Worm (Caenorhabditis elegans) whole organism, L4 larva: ENCODE results near the gene srh-19.

Experiments
- F26F4.8 ChIP-seq: fragments of 200-800 bp; sonication (Bioruptor generic); conservative IDR thresholded peaks from 2 replicates; pipeline ENCODE4 v1.3.6; 2022; ENCODE audit warnings: missing genetic modification characterization, missing compliant biosample characterization
- T26A8.4 ChIP-seq: fragments of 200-800 bp; sonication (Bioruptor generic); IDR thresholded peaks from 2 replicates; pipeline ENCODE4 v1.3.6; 2022; ENCODE audit warnings: missing genetic modification characterization, missing compliant biosample characterization
- Y48G9A.11 ChIP-seq: fragments of 200-800 bp; sonication (Bioruptor generic); IDR thresholded peaks from 2 replicates; pipeline ENCODE4 v1.3.6; 2022; ENCODE audit warnings: missing genetic modification reagents, missing genetic modification characterization, missing compliant biosample characterization
- ZK546.5 ChIP-seq, 2 experiments: sonication (generic microtip); optimal IDR thresholded peaks; 2 replicates each; lab custom pipeline; 2017; ENCODE audit warnings: missing biosample characterization in 2 of 2, missing genetic modification characterization in 2 of 2
- aha-1 ChIP-seq: fragments of 150-350 bp; peaks from one replicate; lab custom pipeline; 2014; ENCODE audit warnings: missing biosample characterization, missing genetic modification characterization
- aly-2 ChIP-seq: sonication (generic microtip); optimal IDR thresholded peaks from 2 replicates; lab custom pipeline; 2018; ENCODE audit warnings: missing biosample characterization, missing genetic modification characterization
- attf-4 ChIP-seq: sonication (generic microtip); optimal IDR thresholded peaks from 3 replicates; lab custom pipeline; 2017; ENCODE audit warnings: missing biosample characterization, missing genetic modification characterization
- ceh-82 ChIP-seq: sonication (generic microtip); optimal IDR thresholded peaks from 2 replicates; lab custom pipeline; 2017; ENCODE audit warnings: missing biosample characterization, missing genetic modification characterization
- cey-2 ChIP-seq: sonication (generic microtip); optimal IDR thresholded peaks from 3 replicates; lab custom pipeline; 2017; ENCODE audit warnings: missing genetic modification characterization, mild to moderate bottlenecking, missing compliant biosample characterization, antibody characterized with exemption, borderline replicate concordance; ENCODE audit not compliant: insufficient read depth
- daf-8 ChIP-seq: fragments of 200-800 bp; sonication (Bioruptor generic); IDR thresholded peaks from 2 replicates; pipeline ENCODE4 v1.3.6; 2022; ENCODE audit warnings: missing genetic modification characterization, missing compliant biosample characterization
- dmd-8 ChIP-seq: fragments of 200-800 bp; sonication (Bioruptor generic); IDR thresholded peaks from 2 replicates; pipeline ENCODE4 v1.3.6; 2022; ENCODE audit warnings: missing genetic modification characterization, missing compliant biosample characterization
- dpl-1 ChIP-seq: fragments of 150-350 bp; optimal IDR thresholded peaks from 2 replicates; lab custom pipeline; 2014; ENCODE audit warnings: missing biosample characterization, missing genetic modification reagents, missing genetic modification characterization
- duxl-1 ChIP-seq: sonication (generic microtip); optimal IDR thresholded peaks from 2 replicates; lab custom pipeline; 2016; ENCODE audit warnings: mild to moderate bottlenecking, missing genetic modification characterization, moderate library complexity, missing compliant biosample characterization; ENCODE audit not compliant: poor library complexity
- egl-43 ChIP-seq: fragments of 200-800 bp; sonication (Bioruptor generic); IDR thresholded peaks from 2 replicates; pipeline ENCODE4 v1.3.6; 2022; ENCODE audit warnings: missing genetic modification reagents, missing genetic modification characterization, missing compliant biosample characterization
- jun-1 ChIP-seq: fragments of 150-350 bp; optimal IDR thresholded peaks from 2 replicates; lab custom pipeline; 2014; ENCODE audit warnings: missing biosample characterization, missing genetic modification reagents, missing genetic modification characterization
- lin-15B ChIP-seq: fragments of 150-350 bp; sonication (generic microtip); optimal IDR thresholded peaks from 3 replicates; lab custom pipeline; 2014; ENCODE audit warnings: missing biosample characterization, missing genetic modification characterization
- lir-3 ChIP-seq: sonication (generic microtip); optimal IDR thresholded peaks from 2 replicates; lab custom pipeline; 2016; ENCODE audit warnings: mild to moderate bottlenecking, missing genetic modification characterization, missing compliant biosample characterization
- madf-5 ChIP-seq, 2 experiments: fragments of 200-800 bp; sonication (Bioruptor generic); IDR thresholded peaks; 2 replicates each; pipeline ENCODE4 v1.3.6; 2022; ENCODE audit warnings: missing compliant biosample characterization in 2 of 2, missing genetic modification characterization in 2 of 2
- madf-9 ChIP-seq: fragments of 200-800 bp; sonication (Bioruptor generic); conservative IDR thresholded peaks from 2 replicates; pipeline ENCODE4 v1.3.6; 2022; ENCODE audit warnings: missing genetic modification reagents, missing genetic modification characterization, missing compliant biosample characterization
- mdt-29 ChIP-seq: fragments of 200-800 bp; sonication (Bioruptor generic); IDR thresholded peaks from 2 replicates; pipeline ENCODE4 v1.3.6; 2022; ENCODE audit warnings: missing genetic modification reagents, missing genetic modification characterization, missing compliant biosample characterization
- mep-1 ChIP-seq: fragments of 150-350 bp; sonication (generic microtip); optimal IDR thresholded peaks from 3 replicates; lab custom pipeline; 2014; ENCODE audit warnings: missing biosample characterization, missing genetic modification characterization
- mes-2 ChIP-seq: sonication (generic microtip); optimal IDR thresholded peaks from 2 replicates; lab custom pipeline; 2016; ENCODE audit warnings: missing genotype, mild to moderate bottlenecking, missing genetic modification characterization, missing compliant biosample characterization; ENCODE audit not compliant: poor library complexity, severe bottlenecking
- mxl-2 ChIP-seq: fragments of 200-800 bp; sonication (Bioruptor generic); conservative IDR thresholded peaks from 2 replicates; pipeline ENCODE4 v1.3.6; 2022; ENCODE audit warnings: missing genetic modification reagents, missing genetic modification characterization, missing compliant biosample characterization
- nhr-11 ChIP-seq: fragments of 150-350 bp; optimal IDR thresholded peaks from 2 replicates; lab custom pipeline; 2014; ENCODE audit warnings: missing biosample characterization, missing genetic modification characterization
- nhr-48 ChIP-seq: sonication (generic microtip); optimal IDR thresholded peaks from 2 replicates; lab custom pipeline; 2016; ENCODE audit warnings: mild to moderate bottlenecking, missing genetic modification characterization, missing compliant biosample characterization
- pha-4 ChIP-seq, 2 experiments: fragments of 150-350 bp in 1 of 2; fragments of 200-800 bp in 1 of 2; sonication (Bioruptor generic) in 1 of 2; IDR thresholded peaks in 1 of 2; optimal IDR thresholded peaks in 1 of 2; 2 replicates each; pipeline versions ENCODE4 v1.3.6 to Lab custom; 2014 to 2022; ENCODE audit warnings: missing genetic modification characterization in 2 of 2, missing genetic modification reagents in 2 of 2, missing biosample characterization in 1 of 2, missing compliant biosample characterization in 1 of 2
- php-3 ChIP-seq: fragments of 200-800 bp; sonication (Bioruptor generic); IDR thresholded peaks from 2 replicates; pipeline ENCODE4 v1.3.6; 2022; ENCODE audit warnings: missing genetic modification reagents, missing genetic modification characterization, missing compliant biosample characterization
- pqm-1 ChIP-seq: sonication (generic microtip); optimal IDR thresholded peaks from 2 replicates; lab custom pipeline; 2017; ENCODE audit warnings: missing biosample characterization, missing genetic modification characterization
- rbr-2 ChIP-seq: sonication (generic microtip); optimal IDR thresholded peaks from 2 replicates; lab custom pipeline; 2016; ENCODE audit warnings: missing genotype, missing genetic modification characterization, missing compliant biosample characterization
- skn-1 ChIP-seq: fragments of 150-350 bp; optimal IDR thresholded peaks from 2 replicates; lab custom pipeline; 2014; ENCODE audit warnings: missing biosample characterization, missing genetic modification characterization
- spr-1 ChIP-seq: sonication (generic microtip); optimal IDR thresholded peaks from 2 replicates; lab custom pipeline; 2016; ENCODE audit warnings: mild to moderate bottlenecking, missing genetic modification characterization, missing compliant biosample characterization
- spr-3 ChIP-seq: fragments of 200-800 bp; sonication (Bioruptor generic); optimal IDR thresholded peaks from 2 replicates; lab custom pipeline; 2018; ENCODE audit warnings: mild to moderate bottlenecking, missing genetic modification characterization, missing compliant biosample characterization
- tag-97 ChIP-seq: fragments of 200-800 bp; sonication (Bioruptor generic); IDR thresholded peaks from 2 replicates; pipeline ENCODE4 v1.3.6; 2022; ENCODE audit warnings: missing genetic modification characterization, missing compliant biosample characterization
- tra-1 ChIP-seq: fragments of 200-800 bp; sonication (Bioruptor generic); IDR thresholded peaks from 2 replicates; pipeline ENCODE4 v1.3.6; 2022; ENCODE audit warnings: missing genetic modification reagents, missing genetic modification characterization, missing compliant biosample characterization
- unc-130 ChIP-seq: sonication (generic microtip); optimal IDR thresholded peaks from 2 replicates; lab custom pipeline; 2016; ENCODE audit warnings: missing genetic modification reagents, missing genetic modification characterization, missing compliant biosample characterization
- unc-62 ChIP-seq, 3 experiments: fragments of 150-350 bp in 1 of 3; sonication (generic microtip); optimal IDR thresholded peaks in 2 of 3; peaks in 1 of 3; 1 replicate in 1 of 3; 2 replicates in 2 of 3; lab custom pipeline; 2014 to 2017; ENCODE audit warnings: missing biosample characterization in 3 of 3, missing genetic modification characterization in 3 of 3, missing genetic modification reagents in 3 of 3, missing genotype in 1 of 3
- zfp-2 ChIP-seq: sonication (generic microtip); optimal IDR thresholded peaks from 2 replicates; lab custom pipeline; 2016; ENCODE audit warnings: mild to moderate bottlenecking, missing genetic modification characterization, missing compliant biosample characterization
- ztf-11 ChIP-seq: fragments of 150-350 bp; optimal IDR thresholded peaks from 2 replicates; lab custom pipeline; 2014; ENCODE audit warnings: missing biosample characterization, missing genetic modification characterization

Gene srh-19

ce11 chrX:1389382-1389983 lies 23.5 kb upstream of the srh-19 start (continued):
- peak; percentile 87 for TF ChIP-seq php-3
- no peak for TF ChIP-seq unc-130 (GFP tag; lab: Kevin White, UChicago)
- TF ChIP-seq cey-2 (tag; lab: Kevin White, UChicago): peak; percentile 65
- TF ChIP-seq spr-1 (tag; lab: Kevin White, UChicago): peak; percentile 96
- TF ChIP-seq mxl-2 (GFP tag; lab: Robert Waterston, UW): no peak
- no peak; the same call in 1 of the 2 replicates for TF ChIP-seq mdt-29 (GFP tag; lab: Robert Waterston, UW)
- TF ChIP-seq daf-8 (GFP tag; lab: Robert Waterston, UW): no peak
- peak; percentile 93 for TF ChIP-seq nhr-48 (tag; lab: Kevin White, UChicago)
- TF ChIP-seq T26A8.4 (GFP tag; lab: Robert Waterston, UW): peak; percentile 98
- TF ChIP-seq tra-1 (GFP tag; lab: Robert Waterston, UW): peak; percentile 86
- peak; percentile 99 for TF ChIP-seq mep-1
- peak; percentile 70 to 97 for TF ChIP-seq unc-62 (GFP tag; optimal IDR thresholded peaks at IDR 0.05 in 1 of 2; lab: Kevin White, UChicago)
- peak; percentile 36 for TF ChIP-seq unc-62 (tag; optimal IDR thresholded peaks at IDR 0.05; lab: Kevin White, UChicago)
- TF ChIP-seq tag-97 (GFP tag; lab: Robert Waterston, UW): no peak
- no peak for TF ChIP-seq madf-5 (GFP tag; IDR thresholded peaks at IDR 0.05; lab: Robert Waterston, UW)
- TF ChIP-seq madf-9 (GFP tag; lab: Robert Waterston, UW): peak; percentile 86
- TF ChIP-seq nhr-11: peak; percentile 94
- no peak for TF ChIP-seq skn-1 (tag; lab: Kevin White, UChicago)
- TF ChIP-seq dpl-1: peak; percentile 58
- TF ChIP-seq spr-3 (GFP tag; lab: Kevin White, UChicago): peak; percentile 92
- 0 out of 2 replicates have a peak, but pooled peaks have one; percentile 61 for TF ChIP-seq dmd-8 (GFP tag; lab: Robert Waterston, UW)
- TF ChIP-seq ZK546.5 (tag; optimal IDR thresholded peaks at IDR 0.05; lab: Kevin White, UChicago): peak in 1 of 2 experiments; percentile 55
- TF ChIP-seq attf-4 (tag; lab: Kevin White, UChicago): no peak
- TF ChIP-seq lin-15B (tag; lab: Kevin White, UChicago): no peak
- TF ChIP-seq lir-3: peak; percentile 67
- peak; percentile 95 for TF ChIP-seq jun-1 (tag; lab: Kevin White, UChicago)
- peak; percentile 44 for TF ChIP-seq aha-1 (tag; lab: Kevin White, UChicago)
- no peak for TF ChIP-seq F26F4.8 (GFP tag; lab: Robert Waterston, UW)
- peak; percentile 77 for TF ChIP-seq egl-43
- TF ChIP-seq mes-2 (tag; lab: Kevin White, UChicago): peak; percentile 87
- TF ChIP-seq zfp-2 (tag; lab: Kevin White, UChicago): peak; percentile 65
- no peak for TF ChIP-seq ceh-82
- no peak for TF ChIP-seq ztf-11 (tag; lab: Kevin White, UChicago)
- peak; percentile 79 for TF ChIP-seq pha-4 (GFP tag; IDR thresholded peaks at IDR 0.05; lab: Robert Waterston, UW)
- TF ChIP-seq pha-4 (tag; optimal IDR thresholded peaks at IDR 0.05; lab: Kevin White, UChicago): no peak
- peak; percentile 97 for TF ChIP-seq duxl-1
- 0 out of 2 replicates have a peak, but pooled peaks have one; percentile 29 for TF ChIP-seq Y48G9A.11 (GFP tag; lab: Robert Waterston, UW)
- TF ChIP-seq aly-2 (tag; lab: Kevin White, UChicago): no peak

ce11 chrX:1393891-1394290 lies 19.1 kb upstream of the srh-19 start, which contains the start of gene F56C3.9:
Gene F56C3.9 (minus strand): TSS chrX:1393991.
- TF ChIP-seq cey-2 (tag; lab: Kevin White, UChicago): no peak
- TF ChIP-seq daf-8 (GFP tag; lab: Robert Waterston, UW): no peak
- TF ChIP-seq ztf-11 (tag; lab: Kevin White, UChicago): no peak
- TF ChIP-seq php-3: no peak
- no peak for TF ChIP-seq pqm-1 (tag; lab: Kevin White, UChicago)
- no peak for TF ChIP-seq rbr-2 (tag; lab: Kevin White, UChicago)
- TF ChIP-seq dmd-8 (GFP tag; lab: Robert Waterston, UW): no peak
- no peak for TF ChIP-seq lir-3
